Worm (Caenorhabditis elegans) whole organism, midembryonic: ENCODE measurements around the gene C55B6.7.
A peak's percentile ranks its signal among the peaks of the same experiment; 100 is the strongest.

Source experiments
- T22C8.4 ChIP-seq: fragments of 200-800 bp; sonication (Bioruptor generic); IDR thresholded peaks from 2 replicates; pipeline ENCODE4 v1.3.6; 2022; ENCODE audit warnings: missing genetic modification characterization, missing compliant biosample characterization
- cog-1 ChIP-seq: sonication (generic microtip); optimal IDR thresholded peaks from 2 replicates; lab custom pipeline; 2016; ENCODE audit warnings: missing genetic modification characterization, missing compliant biosample characterization
- flt-1 ChIP-seq: fragments of 200-800 bp; sonication (Bioruptor generic); IDR thresholded peaks from 2 replicates; pipeline ENCODE4 v1.3.6; 2022; ENCODE audit warnings: missing genetic modification characterization, missing compliant biosample characterization
- klf-2 ChIP-seq: fragments of 200-800 bp; sonication (Bioruptor generic); conservative IDR thresholded peaks from 2 replicates; pipeline ENCODE4 v1.3.6; 2022; ENCODE audit warnings: missing genetic modification reagents, missing genetic modification characterization, missing compliant biosample characterization
- med-1 ChIP-seq: sonication (generic microtip); optimal IDR thresholded peaks from 2 replicates; lab custom pipeline; 2017; ENCODE audit warnings: missing genetic modification characterization, mild to moderate bottlenecking, missing compliant biosample characterization, antibody characterized with exemption, missing genetic modification reagents; ENCODE audit not compliant: insufficient read depth
- ref-1 ChIP-seq: fragments of 200-800 bp; sonication (Bioruptor generic); conservative IDR thresholded peaks from 2 replicates; pipeline ENCODE4 v1.3.6; 2022; ENCODE audit warnings: missing genetic modification reagents, missing genetic modification characterization, missing compliant biosample characterization
- tab-1 ChIP-seq: fragments of 200-800 bp; sonication (Bioruptor generic); IDR thresholded peaks from 2 replicates; pipeline ENCODE4 v1.3.6; 2022; ENCODE audit warnings: missing genetic modification characterization, missing compliant biosample characterization
- ztf-23 ChIP-seq: fragments of 200-800 bp; sonication (Bioruptor generic); IDR thresholded peaks from 2 replicates; pipeline ENCODE4 v1.3.6; 2022; ENCODE audit warnings: missing genetic modification reagents, missing genetic modification characterization, missing compliant biosample characterization
- ztf-29 ChIP-seq: fragments of 200-800 bp; sonication (Bioruptor generic); IDR thresholded peaks from 2 replicates; pipeline ENCODE4 v1.3.6; 2022; ENCODE audit warnings: missing genetic modification reagents, missing genetic modification characterization, missing compliant biosample characterization

Gene C55B6.7

DNA sequence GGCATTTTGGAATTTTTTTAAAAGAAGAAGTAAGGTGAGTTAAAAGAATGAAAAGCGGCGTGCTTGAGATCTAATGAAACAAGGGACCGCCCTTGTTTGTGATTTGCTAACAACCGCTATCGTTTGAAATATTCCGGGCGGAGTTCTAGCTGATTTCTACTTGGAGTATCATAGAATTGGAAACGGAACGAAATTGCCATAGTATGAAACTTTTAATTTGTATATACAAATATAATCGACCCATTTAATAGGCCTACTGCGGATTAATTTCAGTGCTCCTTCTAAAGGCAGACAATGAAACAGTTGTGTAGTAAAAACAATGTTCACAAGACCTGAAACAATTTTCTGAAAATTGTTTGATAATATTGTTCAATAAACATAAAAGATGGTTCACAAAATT lies at the start of gene C55B6.7:
Gene C55B6.7 (minus strand): TSS at position 101 of the 400 bp plus-strand sequence.
- TF ChIP-seq cog-1 (tag; lab: Kevin White, UChicago) (no peak), flt-1 (GFP tag; lab: Robert Waterston, UW) (no peak), T22C8.4 (GFP tag; lab: Robert Waterston, UW) (no peak), ztf-23 (GFP tag; lab: Robert Waterston, UW) (no peak), tab-1 (GFP tag; lab: Robert Waterston, UW) (no peak), ztf-29 (GFP tag; lab: Robert Waterston, UW) (no peak)

DNA sequence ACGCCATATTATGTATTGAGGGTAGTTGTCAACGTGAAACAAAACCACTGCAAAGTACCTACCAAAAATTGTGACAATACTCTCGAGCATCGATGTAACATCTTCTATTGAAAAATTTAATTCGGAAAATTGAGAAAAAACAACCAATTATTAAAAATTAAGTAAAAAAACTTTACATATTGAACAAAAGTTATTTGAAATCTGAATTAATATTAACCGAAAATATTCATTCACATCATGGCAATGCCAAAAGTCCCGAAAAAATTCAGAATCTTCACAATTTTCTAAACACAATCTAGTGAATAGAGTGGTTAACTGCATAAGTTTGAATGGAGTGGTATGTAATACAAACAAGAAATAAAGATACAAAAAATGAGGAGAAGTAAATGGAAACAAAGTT lies 46.8 kb upstream of the C55B6.7 start, which contains the start of gene F46H5.3:
Gene F46H5.3 (minus strand): TSS at position 101 of the 400 bp plus-strand sequence.
- no peak for TF ChIP-seq ztf-29 (GFP tag; lab: Robert Waterston, UW)
- no peak for TF ChIP-seq med-1 (GFP tag; lab: Kevin White, UChicago)
- TF ChIP-seq flt-1 (GFP tag; lab: Robert Waterston, UW): no peak
- TF ChIP-seq ref-1: no peak
- TF ChIP-seq tab-1 (GFP tag; lab: Robert Waterston, UW): no peak
- TF ChIP-seq cog-1 (tag; lab: Kevin White, UChicago): no peak
- no peak for TF ChIP-seq ztf-23 (GFP tag; lab: Robert Waterston, UW)
- TF ChIP-seq T22C8.4 (GFP tag; lab: Robert Waterston, UW): no peak
- TF ChIP-seq klf-2 (GFP tag; lab: Robert Waterston, UW): no peak

DNA sequence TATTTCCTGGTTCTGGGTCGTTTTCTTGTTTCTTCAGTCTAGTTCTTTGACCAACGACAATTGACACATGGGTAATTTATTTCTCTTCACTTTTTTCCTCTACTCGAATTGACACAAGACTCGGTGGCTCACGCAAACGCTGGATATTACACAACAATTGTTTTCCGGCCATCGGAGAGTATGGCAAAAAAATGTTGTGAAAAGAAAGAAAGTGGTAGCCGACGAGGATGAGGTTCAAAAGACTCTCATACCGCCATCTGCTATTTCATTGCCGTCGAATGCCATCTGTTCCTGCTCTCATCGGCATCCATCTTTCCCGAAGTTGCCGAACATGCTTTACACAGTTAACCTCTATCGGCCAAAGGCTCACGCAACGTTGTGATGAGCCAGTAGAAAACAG lies 44.9 kb upstream of the C55B6.7 start:
- no peak for TF ChIP-seq tab-1 (GFP tag; lab: Robert Waterston, UW)
- TF ChIP-seq klf-2 (GFP tag; lab: Robert Waterston, UW): no peak
- TF ChIP-seq ztf-23 (GFP tag; lab: Robert Waterston, UW): no peak
- TF ChIP-seq med-1 (GFP tag; lab: Kevin White, UChicago): no peak
- TF ChIP-seq ztf-29 (GFP tag; lab: Robert Waterston, UW): no peak

DNA sequence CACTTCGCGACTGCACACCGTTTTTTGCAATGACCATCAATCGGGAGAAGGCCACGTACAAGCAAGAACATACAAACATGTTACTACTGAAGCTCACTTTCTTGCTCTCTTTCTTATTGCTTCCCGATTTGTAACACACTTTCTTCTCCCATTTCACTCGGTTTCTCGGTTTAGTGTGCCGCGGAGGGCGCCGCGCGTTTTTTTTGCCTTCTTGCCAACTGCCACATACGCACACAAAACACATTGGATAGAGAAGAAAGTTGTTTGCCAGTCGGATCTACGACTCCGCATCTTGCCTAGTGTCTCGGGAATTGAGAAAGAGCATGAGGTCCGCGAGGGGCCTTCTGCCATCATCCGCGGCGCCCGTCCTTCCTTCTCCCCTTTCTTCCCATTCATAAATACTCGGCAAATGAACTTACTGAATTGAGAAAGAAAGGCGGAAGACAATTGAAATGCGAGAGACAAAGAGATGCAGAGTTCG lies 43.0 kb upstream of the C55B6.7 start:
- TF ChIP-seq flt-1 (GFP tag; lab: Robert Waterston, UW) (no peak), ref-1 (no peak), ztf-29 (GFP tag; lab: Robert Waterston, UW) (no peak), ztf-23 (GFP tag; lab: Robert Waterston, UW) (no peak), klf-2 (GFP tag; lab: Robert Waterston, UW) (no peak), cog-1 (tag; lab: Kevin White, UChicago) (no peak), T22C8.4 (GFP tag; lab: Robert Waterston, UW) (no peak), med-1 (GFP tag; lab: Kevin White, UChicago) (no peak)

- no peak for TF ChIP-seq ztf-29 (GFP tag; lab: Robert Waterston, UW)
- no peak for TF ChIP-seq ztf-23 (GFP tag; lab: Robert Waterston, UW)
- TF ChIP-seq cog-1 (tag; lab: Kevin White, UChicago): no peak
- TF ChIP-seq T22C8.4 (GFP tag; lab: Robert Waterston, UW): no peak
- no peak for TF ChIP-seq med-1 (GFP tag; lab: Kevin White, UChicago)
- no peak for TF ChIP-seq flt-1 (GFP tag; lab: Robert Waterston, UW)
- no peak for TF ChIP-seq klf-2 (GFP tag; lab: Robert Waterston, UW)
- TF ChIP-seq tab-1 (GFP tag; lab: Robert Waterston, UW): no peak
- TF ChIP-seq ref-1: no peak
Measured at ce11 chrX:7234074-7234453, 42.3 kb upstream of the C55B6.7 start.

DNA sequence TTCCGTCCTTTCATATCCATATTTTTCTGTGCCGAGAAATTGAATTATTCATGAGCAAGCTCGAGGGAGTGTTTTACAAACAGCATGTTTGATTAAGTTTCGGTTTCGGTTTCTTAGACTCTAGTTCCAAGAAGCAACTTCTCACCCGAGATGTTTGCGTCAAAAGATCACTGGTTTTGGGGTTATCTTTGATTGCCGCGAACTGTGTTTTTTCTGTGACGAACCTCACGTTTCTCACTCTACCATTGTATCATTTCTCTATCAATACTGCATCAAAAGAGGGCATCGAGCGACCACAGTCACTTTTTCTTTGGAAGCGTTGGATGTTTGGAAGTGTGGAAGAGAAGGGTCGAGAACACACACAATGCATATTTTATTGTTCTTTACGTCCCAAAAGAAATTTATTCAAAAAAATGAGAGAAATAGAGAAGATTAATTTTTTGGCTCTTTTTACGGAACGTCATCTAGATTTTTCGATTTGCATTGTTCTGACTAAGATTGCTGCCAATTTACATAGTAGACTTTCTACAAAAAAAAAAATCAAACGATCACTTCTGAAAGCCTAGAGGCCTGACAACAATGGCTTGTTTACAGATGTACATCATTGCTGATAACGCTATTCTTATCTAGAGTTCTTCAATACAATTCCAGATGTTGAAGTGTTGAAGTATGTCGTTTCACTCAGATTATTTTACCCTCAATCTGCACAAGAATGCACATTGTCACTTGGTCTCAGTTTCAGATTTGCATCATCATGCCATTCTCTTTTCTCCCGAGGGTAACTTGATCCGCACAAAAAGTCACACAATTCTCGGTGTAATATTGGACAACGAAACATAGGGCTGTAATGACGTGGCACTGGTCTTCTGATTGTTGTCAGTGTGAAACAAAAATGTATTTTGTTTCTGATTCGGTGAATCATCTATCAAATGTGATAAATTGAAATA lies 41.6 kb upstream of the C55B6.7 start:
- TF ChIP-seq tab-1 (GFP tag; lab: Robert Waterston, UW): no peak
- no peak for TF ChIP-seq ref-1
- TF ChIP-seq flt-1 (GFP tag; lab: Robert Waterston, UW): no peak
- TF ChIP-seq med-1 (GFP tag; lab: Kevin White, UChicago): no peak
- TF ChIP-seq T22C8.4 (GFP tag; lab: Robert Waterston, UW): no peak
- no peak for TF ChIP-seq ztf-29 (GFP tag; lab: Robert Waterston, UW)
- no peak for TF ChIP-seq cog-1 (tag; lab: Kevin White, UChicago)
- no peak for TF ChIP-seq ztf-23 (GFP tag; lab: Robert Waterston, UW)
- no peak for TF ChIP-seq klf-2 (GFP tag; lab: Robert Waterston, UW)

- TF ChIP-seq klf-2 (GFP tag; lab: Robert Waterston, UW) (no peak), ztf-29 (GFP tag; lab: Robert Waterston, UW) (no peak), cog-1 (tag; lab: Kevin White, UChicago) (peak; percentile 86), flt-1 (GFP tag; lab: Robert Waterston, UW) (no peak), ztf-23 (GFP tag; lab: Robert Waterston, UW) (no peak), tab-1 (GFP tag; lab: Robert Waterston, UW) (no peak), med-1 (GFP tag; lab: Kevin White, UChicago) (no peak)
Measured at ce11 chrX:7232158-7232822, 40.5 kb upstream of the C55B6.7 start.

- TF ChIP-seq ref-1: no peak
- 0 out of 2 replicates have a peak, but pooled peaks have one; percentile 23 for TF ChIP-seq flt-1 (GFP tag; lab: Robert Waterston, UW)
- no peak for TF ChIP-seq ztf-29 (GFP tag; lab: Robert Waterston, UW)
Measured at ce11 chrX:7230877-7231276, 39.1 kb upstream of the C55B6.7 start.

ce11 chrX:7230321-7230720 lies 38.5 kb upstream of the C55B6.7 start:
- TF ChIP-seq med-1 (GFP tag; lab: Kevin White, UChicago) (no peak), T22C8.4 (GFP tag; lab: Robert Waterston, UW) (no peak), cog-1 (tag; lab: Kevin White, UChicago) (no peak), ref-1 (no peak), ztf-29 (GFP tag; lab: Robert Waterston, UW) (no peak), flt-1 (GFP tag; lab: Robert Waterston, UW) (no peak), tab-1 (GFP tag; lab: Robert Waterston, UW) (no peak), ztf-23 (GFP tag; lab: Robert Waterston, UW) (no peak), klf-2 (GFP tag; lab: Robert Waterston, UW) (no peak)
